Fruit fly (Drosophila melanogaster): Measurements from ENCODE around the gene Obp93a.
A peak's percentile ranks its signal among the peaks of the same experiment; 100 is the strongest.

DNA sequence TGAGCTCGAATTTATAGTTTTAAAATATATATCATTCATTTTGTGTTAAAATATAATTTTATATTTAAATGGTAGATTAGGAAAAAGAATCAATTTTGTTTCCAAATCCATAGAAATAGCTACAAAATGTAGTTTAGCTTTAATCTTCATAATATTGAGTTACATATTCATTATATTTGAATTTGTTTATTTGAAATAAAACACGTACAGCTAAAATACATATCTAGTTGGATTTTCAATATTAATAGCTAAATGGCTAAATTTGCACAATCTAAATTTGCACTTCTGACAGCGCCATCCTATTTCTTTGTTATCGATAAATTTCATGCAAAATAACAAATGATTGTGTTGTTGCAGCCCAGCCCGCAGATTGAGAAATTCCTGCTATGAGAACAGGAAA is 4.4 kb upstream of the Obp93a start, which contains the start of gene Usp8:
- TF ChIP-seq h (GFP tag; optimal IDR thresholded peaks at IDR 0.05) (no peak), br (GFP tag; optimal IDR thresholded peaks at IDR 0.05) (no peak), Vsx2 (GFP tag; optimal IDR thresholded peaks at IDR 0.05; ENCODE audit: partially characterized antibody) (peak; percentile 98), N (GFP tag; optimal IDR thresholded peaks at IDR 0.05) (no peak), Hr78 (GFP tag; optimal IDR thresholded peaks at IDR 0.05) (no peak), lola (GFP tag; optimal IDR thresholded peaks at IDR 0.05) (no peak), usp (GFP tag; optimal IDR thresholded peaks at IDR 0.05) (no peak), psq (GFP tag; optimal IDR thresholded peaks at IDR 0.05) (no peak), dmrt93B (GFP tag; optimal IDR thresholded peaks at IDR 0.05) (no peak), Jra (GFP tag; optimal IDR thresholded peaks at IDR 0.05) (no peak), Rel (GFP tag; optimal IDR thresholded peaks at IDR 0.05) (no peak), Rel (tag; optimal IDR thresholded peaks at IDR 0.05) (no peak), jim (GFP tag; optimal IDR thresholded peaks at IDR 0.05) (no peak), dsf (GFP tag; optimal IDR thresholded peaks at IDR 0.05; ENCODE audit: borderline replicate concordance) (no peak), Dfd (GFP tag; optimal IDR thresholded peaks at IDR 0.05) (no peak)

Measured in whole organism, wandering third instar larva.